Fruit fly (Drosophila melanogaster) whole organism, embryonic: ENCODE measurements around the gene CG12057.
A peak's percentile ranks its signal among the peaks of the same experiment; 100 is the strongest.

Experiments
- ATbp ChIP-seq: fragments of 200-800 bp; sonication (Bioruptor generic); optimal IDR thresholded peaks from 2 replicates; lab custom pipeline; 2017; ENCODE audit warnings: missing biosample characterization, mild to moderate bottlenecking, missing genetic modification characterization, missing genetic modification reagents
- Ada2b ChIP-seq: fragments of 200-800 bp; sonication (Bioruptor generic); IDR thresholded peaks from 2 replicates; pipeline ENCODE4 v1.3.6; 2022; ENCODE audit warnings: missing biosample characterization, missing genetic modification characterization
- Atf-2 ChIP-seq: fragments of 200-800 bp; sonication (Bioruptor generic); optimal IDR thresholded peaks from 2 replicates; lab custom pipeline; 2016; ENCODE audit warnings: missing biosample characterization, missing genetic modification characterization
- CG11560 ChIP-seq: fragments of 200-800 bp; sonication (Bioruptor generic); IDR thresholded peaks from 3 replicates; pipeline ENCODE4 v1.3.6; 2022; ENCODE audit warnings: missing biosample characterization, missing genetic modification characterization
- CG12391 ChIP-seq: fragments of 200-800 bp; sonication (Bioruptor generic); optimal IDR thresholded peaks from 3 replicates; lab custom pipeline; 2018; ENCODE audit warnings: missing biosample characterization, mild to moderate bottlenecking, missing genetic modification characterization, moderate library complexity
- CG13123 ChIP-seq: fragments of 200-800 bp; sonication (Bioruptor generic); optimal IDR thresholded peaks from 2 replicates; lab custom pipeline; 2016; ENCODE audit warnings: missing biosample characterization, missing genetic modification characterization
- CG14965 ChIP-seq: fragments of 200-800 bp; sonication (Bioruptor generic); optimal IDR thresholded peaks from 2 replicates; lab custom pipeline; 2016; ENCODE audit warnings: missing biosample characterization, missing genetic modification characterization, borderline replicate concordance
- CG15696 ChIP-seq: fragments of 200-800 bp; sonication (Bioruptor generic); optimal IDR thresholded peaks from 2 replicates; lab custom pipeline; 2019; ENCODE audit warnings: missing biosample characterization, mild to moderate bottlenecking, missing genetic modification characterization, moderate library complexity
- CG16813 ChIP-seq: fragments of 200-800 bp; sonication (Bioruptor generic); IDR thresholded peaks from 3 replicates; pipeline ENCODE4 v1.3.6; 2022; ENCODE audit warnings: missing biosample characterization, missing genetic modification characterization; ENCODE audit not compliant: partially characterized antibody
- CG17912 ChIP-seq: fragments of 200-800 bp; sonication (Bioruptor generic); optimal IDR thresholded peaks from 2 replicates; lab custom pipeline; 2018; ENCODE audit warnings: missing biosample characterization, mild to moderate bottlenecking, missing genetic modification characterization
- CG31388 ChIP-seq: fragments of 200-800 bp; sonication (Bioruptor generic); optimal IDR thresholded peaks from 2 replicates; lab custom pipeline; 2016; ENCODE audit warnings: missing biosample characterization, missing genetic modification characterization
- CG3163 ChIP-seq: fragments of 200-800 bp; sonication (Bioruptor generic); optimal IDR thresholded peaks from 3 replicates; lab custom pipeline; 2016; ENCODE audit warnings: missing biosample characterization, missing genetic modification characterization
- CG3726 ChIP-seq: fragments of 200-800 bp; sonication (Bioruptor generic); IDR thresholded peaks from 3 replicates; pipeline ENCODE4, ENCODE4 v1.3.6; 2022; ENCODE audit warnings: missing biosample characterization, missing genetic modification characterization
- CG3838 ChIP-seq: fragments of 200-800 bp; sonication (Bioruptor generic); optimal IDR thresholded peaks from 3 replicates; lab custom pipeline; 2016; ENCODE audit warnings: missing biosample characterization, missing genetic modification characterization
- CG4707 ChIP-seq: fragments of 200-800 bp; sonication (Bioruptor generic); optimal IDR thresholded peaks from 2 replicates; lab custom pipeline; 2018; ENCODE audit warnings: missing biosample characterization, mild to moderate bottlenecking, missing genetic modification characterization, moderate library complexity
- CG5953 ChIP-seq: fragments of 200-800 bp; sonication (Bioruptor generic); IDR thresholded peaks from 2 replicates; pipeline ENCODE4 v1.3.6; 2022; ENCODE audit warnings: missing biosample characterization, missing genetic modification characterization
- CG6272 ChIP-seq: fragments of 200-800 bp; sonication (Bioruptor generic); IDR thresholded peaks from 2 replicates; pipeline ENCODE4 v1.3.6; 2022; ENCODE audit warnings: missing biosample characterization, missing genetic modification characterization
- CG7271 ChIP-seq: fragments of 200-800 bp; sonication (Bioruptor generic); optimal IDR thresholded peaks from 2 replicates; lab custom pipeline; 2018; ENCODE audit warnings: missing biosample characterization, mild to moderate bottlenecking, missing genetic modification characterization, moderate library complexity
- CG8924 ChIP-seq: fragments of 200-800 bp; optimal IDR thresholded peaks from 3 replicates; lab custom pipeline; 2019; ENCODE audit warnings: missing biosample characterization, mild to moderate bottlenecking, missing genetic modification characterization, moderate library complexity
- CG9876 ChIP-seq: fragments of 200-800 bp; sonication (Bioruptor generic); optimal IDR thresholded peaks from 2 replicates; lab custom pipeline; 2016; ENCODE audit warnings: missing biosample characterization, missing genetic modification characterization
- CrebB ChIP-seq: fragments of 200-800 bp; sonication (Bioruptor generic); optimal IDR thresholded peaks from 3 replicates; lab custom pipeline; 2018; ENCODE audit warnings: missing biosample characterization, mild to moderate bottlenecking, missing genetic modification characterization
- Doc3 ChIP-seq: fragments of 200-800 bp; sonication (Bioruptor generic); IDR thresholded peaks from 3 replicates; pipeline ENCODE4 v1.3.6; 2022; ENCODE audit warnings: missing biosample characterization, missing genetic modification characterization; ENCODE audit not compliant: partially characterized antibody
- Dref ChIP-seq: fragments of 200-800 bp; sonication (Bioruptor generic); IDR thresholded peaks from 2 replicates; pipeline ENCODE4 v1.3.6; 2022; ENCODE audit warnings: missing biosample characterization, missing genetic modification characterization
- HLH3B ChIP-seq: fragments of 200-800 bp; sonication (Bioruptor generic); IDR thresholded peaks from 2 replicates; pipeline ENCODE4 v1.3.6; 2022; ENCODE audit warnings: missing biosample characterization, missing genetic modification characterization
- HLHmδ ChIP-seq: fragments of 200-800 bp; sonication (Bioruptor generic); optimal IDR thresholded peaks from 2 replicates; lab custom pipeline; 2018; ENCODE audit warnings: missing biosample characterization, mild to moderate bottlenecking, missing genetic modification characterization, moderate library complexity
- Hr39 ChIP-seq: fragments of >200 bp; optimal IDR thresholded peaks from 2 replicates; lab custom pipeline; 2017
- Lhr ChIP-seq: fragments of 200-800 bp; sonication (Bioruptor generic); optimal IDR thresholded peaks from 3 replicates; lab custom pipeline; 2017; ENCODE audit warnings: mild to moderate bottlenecking, missing biosample characterization, missing genetic modification reagents, missing genetic modification characterization
- NC2α ChIP-seq: fragments of 200-800 bp; sonication (Bioruptor generic); optimal IDR thresholded peaks from 2 replicates; lab custom pipeline; 2016; ENCODE audit warnings: missing biosample characterization, missing genetic modification characterization
- Nf-YB ChIP-seq: fragments of 200-800 bp; sonication (Bioruptor generic); optimal IDR thresholded peaks from 3 replicates; lab custom pipeline; 2019; ENCODE audit warnings: missing biosample characterization, mild to moderate bottlenecking, missing genetic modification characterization, moderate library complexity
- Poxn ChIP-seq: fragments of 200-800 bp; sonication (Bioruptor generic); IDR thresholded peaks from 2 replicates; pipeline ENCODE4 v1.3.6; 2022; ENCODE audit warnings: missing biosample characterization, missing genetic modification characterization
- Rfx ChIP-seq: fragments of 200-800 bp; sonication (Bioruptor generic); IDR thresholded peaks from 2 replicates; pipeline ENCODE4 v1.3.6; 2022; ENCODE audit warnings: missing biosample characterization, missing genetic modification characterization
- az2 ChIP-seq: fragments of 200-800 bp; sonication (Bioruptor generic); optimal IDR thresholded peaks from 3 replicates; lab custom pipeline; 2016; ENCODE audit warnings: missing biosample characterization, missing genetic modification characterization
- bcd ChIP-seq: fragments of 200-800 bp; sonication (Bioruptor generic); optimal IDR thresholded peaks from 2 replicates; lab custom pipeline; 2017; ENCODE audit warnings: missing biosample characterization, mild to moderate bottlenecking, missing genetic modification characterization
- caup ChIP-seq: fragments of 200-800 bp; sonication (Bioruptor generic); optimal IDR thresholded peaks from 3 replicates; lab custom pipeline; 2017; ENCODE audit warnings: missing biosample characterization, mild to moderate bottlenecking, missing genetic modification characterization, moderate library complexity; ENCODE audit not compliant: severe bottlenecking
- chinmo ChIP-seq: fragments of 200-800 bp; sonication (Bioruptor generic); IDR thresholded peaks from 4 replicates; pipeline ENCODE4 v1.3.6; 2022; ENCODE audit warnings: missing biosample characterization, missing genetic modification characterization; ENCODE audit not compliant: partially characterized antibody
- corto ChIP-seq: fragments of 200-800 bp; sonication (Bioruptor generic); optimal IDR thresholded peaks from 2 replicates; lab custom pipeline; 2016; ENCODE audit warnings: missing biosample characterization, mild to moderate bottlenecking, missing genetic modification characterization, moderate library complexity
- dimm ChIP-seq: fragments of 200-800 bp; sonication (Bioruptor generic); IDR thresholded peaks from 2 replicates; pipeline ENCODE4 v1.3.6; 2022; ENCODE audit warnings: missing biosample characterization, missing genetic modification characterization
- dmrt11E ChIP-seq: fragments of 200-800 bp; sonication (Bioruptor generic); optimal IDR thresholded peaks from 3 replicates; lab custom pipeline; 2018; ENCODE audit warnings: missing biosample characterization, mild to moderate bottlenecking, missing genetic modification characterization, moderate library complexity
- esg ChIP-seq: fragments of 200-800 bp; sonication (Bioruptor generic); conservative IDR thresholded peaks from 2 replicates; pipeline ENCODE4 v1.3.6; 2022; ENCODE audit warnings: missing biosample characterization, missing genetic modification characterization
- fd64A ChIP-seq: fragments of 200-800 bp; sonication (Bioruptor generic); optimal IDR thresholded peaks from 3 replicates; lab custom pipeline; 2018; ENCODE audit warnings: missing biosample characterization, mild to moderate bottlenecking, missing genetic modification characterization
- h ChIP-seq: fragments of >200 bp; optimal IDR thresholded peaks from 2 replicates; lab custom pipeline; 2017
- oc ChIP-seq: fragments of 200-800 bp; sonication (Bioruptor generic); optimal IDR thresholded peaks from 2 replicates; lab custom pipeline; 2018; ENCODE audit warnings: missing biosample characterization, mild to moderate bottlenecking, missing genetic modification characterization, moderate library complexity
- otp ChIP-seq: fragments of 200-800 bp; sonication (Bioruptor generic); IDR thresholded peaks from 3 replicates; pipeline ENCODE4, ENCODE4 v1.3.6; 2022; ENCODE audit warnings: missing biosample characterization, missing genetic modification characterization
- peb ChIP-seq: fragments of 200-800 bp; sonication (Bioruptor generic); IDR thresholded peaks from 2 replicates; pipeline ENCODE4 v1.3.6; 2022; ENCODE audit warnings: missing biosample characterization, missing genetic modification characterization
- sna ChIP-seq: fragments of 200-800 bp; sonication (Bioruptor generic); IDR thresholded peaks from 2 replicates; pipeline ENCODE4 v1.3.6; 2022; ENCODE audit warnings: missing biosample characterization, missing genetic modification characterization; ENCODE audit not compliant: partially characterized antibody
- tap ChIP-seq: fragments of 200-800 bp; optimal IDR thresholded peaks from 3 replicates; lab custom pipeline; 2019; ENCODE audit warnings: missing biosample characterization, mild to moderate bottlenecking, missing genetic modification characterization, moderate library complexity
- tin ChIP-seq: fragments of 200-800 bp; sonication (Bioruptor generic); optimal IDR thresholded peaks from 3 replicates; lab custom pipeline; 2016; ENCODE audit warnings: missing biosample characterization, missing genetic modification characterization
- wek ChIP-seq: fragments of 200-800 bp; sonication (Bioruptor generic); optimal IDR thresholded peaks from 3 replicates; lab custom pipeline; 2018; ENCODE audit warnings: missing biosample characterization, mild to moderate bottlenecking, missing genetic modification characterization, moderate library complexity
- zen ChIP-seq: fragments of 200-800 bp; sonication (Bioruptor generic); optimal IDR thresholded peaks from 3 replicates; lab custom pipeline; 2018; ENCODE audit warnings: missing biosample characterization, mild to moderate bottlenecking, missing genetic modification characterization, moderate library complexity
- zfh1 ChIP-seq: fragments of 200-800 bp; sonication (Bioruptor generic); IDR thresholded peaks from 3 replicates; pipeline ENCODE4 v1.3.6; 2022; ENCODE audit warnings: missing biosample characterization, missing genetic modification characterization
- zfh2 ChIP-seq: fragments of 200-800 bp; sonication (Bioruptor generic); optimal IDR thresholded peaks from 2 replicates; lab custom pipeline; 2016; ENCODE audit warnings: missing biosample characterization, missing genetic modification characterization

The CG12057 gene

dm6 chrX:9142224-9142802, 49.1 kb upstream of the CG12057 start, which contains the start of gene CG7065 (continued):
- TF ChIP-seq Doc3 (0 out of 3 replicates have a peak, but pooled peaks have one; percentile 36), CG16813 (GFP tag; lab: Robert Waterston, UW) (peak; percentile 69), zfh2 (no peak), wek (GFP tag; lab: Kevin White, UChicago) (no peak), Ada2b (GFP tag; lab: Robert Waterston, UW) (no peak), CG31388 (no peak), CG4707 (GFP tag; lab: Kevin White, UChicago) (no peak), HLHmδ (GFP tag; lab: Kevin White, UChicago) (no peak), CG3163 (GFP tag; lab: Kevin White, UChicago) (no peak), NC2α (GFP tag; lab: Kevin White, UChicago) (no peak), dimm (GFP tag; lab: Robert Waterston, UW) (no peak), bcd (GFP tag; lab: Kevin White, UChicago) (no peak), otp (no peak), fd64A (GFP tag; lab: Kevin White, UChicago) (no peak), Atf-2 (GFP tag; lab: Kevin White, UChicago) (no peak), Rfx (GFP tag; lab: Robert Waterston, UW) (no peak), CG5953 (GFP tag; lab: Robert Waterston, UW) (no peak), peb (GFP tag; lab: Robert Waterston, UW) (no peak), Poxn (GFP tag; lab: Robert Waterston, UW) (no peak), CG15696 (tag; lab: Kevin White, UChicago) (no peak), CG17912 (GFP tag; lab: Kevin White, UChicago) (no peak), CG3838 (GFP tag; lab: Kevin White, UChicago) (peak; percentile 80), Lhr (GFP tag; lab: Kevin White, UChicago) (no peak), Hr39 (lab: Kevin White, UChicago) (no peak), CG14965 (GFP tag; lab: Kevin White, UChicago) (no peak), CG9876 (GFP tag; lab: Kevin White, UChicago) (no peak), Nf-YB (GFP tag; lab: Kevin White, UChicago) (no peak), HLH3B (GFP tag; lab: Robert Waterston, UW) (no peak), sna (peak; percentile 38; the same call in 1 of the 2 replicates), tap (tag; lab: Kevin White, UChicago) (no peak), dmrt11E (no peak), CG12391 (tag; lab: Kevin White, UChicago) (no peak), CG13123 (no peak), chinmo (GFP tag; lab: Robert Waterston, UW) (peak; percentile 48; the same call in 1 of the 4 replicates), CG3726 (GFP tag; lab: Robert Waterston, UW) (no peak), oc (no peak), zfh1 (GFP tag; lab: Robert Waterston, UW) (no peak), tin (GFP tag; lab: Kevin White, UChicago) (no peak), caup (GFP tag; lab: Kevin White, UChicago) (no peak), zen (no peak), CG6272 (no peak), CrebB (tag; lab: Kevin White, UChicago) (no peak), Dref (peak; percentile 74), ATbp (GFP tag; lab: Kevin White, UChicago) (no peak), az2 (GFP tag; lab: Kevin White, UChicago) (no peak), CG8924 (tag; lab: Kevin White, UChicago) (no peak), CG7271 (tag; lab: Kevin White, UChicago) (no peak), CG11560 (tag; lab: Robert Waterston, UW) (no peak), corto (GFP tag; lab: Kevin White, UChicago) (no peak), esg (GFP tag; lab: Robert Waterston, UW) (no peak), h (lab: Kevin White, UChicago) (no peak)
